Worm (Caenorhabditis elegans): ENCODE measurements around the gene C28H8.7.

The C28H8.7 gene

DNA sequence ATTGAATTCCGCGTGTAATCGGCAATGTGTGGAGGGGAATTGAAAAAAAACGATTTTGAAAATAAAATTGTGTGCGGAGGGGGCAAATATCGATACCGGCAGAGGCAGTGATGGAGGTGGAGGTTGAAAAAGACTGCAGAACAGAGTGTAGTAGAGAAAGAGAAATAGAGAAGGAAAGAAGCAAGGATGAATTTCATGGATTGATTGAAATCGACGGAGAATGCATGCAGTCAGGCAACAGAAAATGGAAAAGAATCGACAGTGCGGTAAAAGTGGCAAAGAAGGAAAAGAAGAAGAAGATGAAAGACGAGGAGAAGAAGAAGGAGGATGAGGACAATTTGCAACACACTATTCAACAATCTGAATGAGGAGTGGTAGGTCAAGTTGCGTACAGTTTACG, 50.0 kb downstream of the C28H8.7 start, which contains the start of gene W04D12.1:
Gene W04D12.1, plus strand, starts transcription at position 111 of the 400 bp plus-strand sequence.
- peak; percentile 15 for TF ChIP-seq rnt-1 (tag; optimal IDR thresholded peaks at IDR 0.05)
- TF ChIP-seq mef-2 (tag; optimal IDR thresholded peaks at IDR 0.05): no peak
- peak in 1 of 2 experiments; percentile 24 for TF ChIP-seq lsy-2 (tag; optimal IDR thresholded peaks at IDR 0.05)
- TF ChIP-seq nhr-20 (tag; optimal IDR thresholded peaks at IDR 0.05): peak; percentile 33
- TF ChIP-seq elt-2 (tag; optimal IDR thresholded peaks at IDR 0.05): no peak
- TF ChIP-seq lin-35 (GFP tag; optimal IDR thresholded peaks at IDR 0.05): peak in 1 of 2 experiments; percentile 35
- peak; percentile 12 for TF ChIP-seq nhr-71 (tag; optimal IDR thresholded peaks at IDR 0.05)
- no peak for TF ChIP-seq ceh-8 (GFP tag; optimal IDR thresholded peaks at IDR 0.05)
- peak in 1 of 2 experiments; percentile 11 for TF ChIP-seq efl-1 (optimal IDR thresholded peaks at IDR 0.05)
- no peak for TF ChIP-seq efl-1 (GFP tag; optimal IDR thresholded peaks at IDR 0.05 in 1 of 2)
- no peak for TF ChIP-seq fkh-4 (tag; optimal IDR thresholded peaks at IDR 0.05; ENCODE audit: borderline replicate concordance)
- TF ChIP-seq nhr-47 (tag; optimal IDR thresholded peaks at IDR 0.05): no peak
- peak; percentile 20 for TF ChIP-seq snu-23 (GFP tag; optimal IDR thresholded peaks at IDR 0.05)
- peak; percentile 94 for TF ChIP-seq blmp-1 (tag; optimal IDR thresholded peaks at IDR 0.05)
- TF ChIP-seq elt-3 (tag; optimal IDR thresholded peaks at IDR 0.05): no peak
- no peak for TF ChIP-seq C34B4.2 (tag; optimal IDR thresholded peaks at IDR 0.05)
- no peak for TF ChIP-seq zag-1 (tag; optimal IDR thresholded peaks at IDR 0.05)
- TF ChIP-seq ceh-88 (GFP tag; IDR thresholded peaks at IDR 0.05): no peak
- TF ChIP-seq lin-14 (GFP tag; optimal IDR thresholded peaks at IDR 0.05): peak; percentile 21
- peak; percentile 29 for TF ChIP-seq skn-1 (tag; optimal IDR thresholded peaks at IDR 0.05)
- peak; percentile 6 for TF ChIP-seq unc-130 (tag; optimal IDR thresholded peaks at IDR 0.05)
- no peak for TF ChIP-seq irx-1 (tag; optimal IDR thresholded peaks at IDR 0.05)
- peak; percentile 72 for TF ChIP-seq nhr-85 (tag)
- peak; percentile 56 for TF ChIP-seq mep-1 (tag; optimal IDR thresholded peaks at IDR 0.05)
- TF ChIP-seq ama-1 (optimal IDR thresholded peaks at IDR 0.05): no peak

DNA sequence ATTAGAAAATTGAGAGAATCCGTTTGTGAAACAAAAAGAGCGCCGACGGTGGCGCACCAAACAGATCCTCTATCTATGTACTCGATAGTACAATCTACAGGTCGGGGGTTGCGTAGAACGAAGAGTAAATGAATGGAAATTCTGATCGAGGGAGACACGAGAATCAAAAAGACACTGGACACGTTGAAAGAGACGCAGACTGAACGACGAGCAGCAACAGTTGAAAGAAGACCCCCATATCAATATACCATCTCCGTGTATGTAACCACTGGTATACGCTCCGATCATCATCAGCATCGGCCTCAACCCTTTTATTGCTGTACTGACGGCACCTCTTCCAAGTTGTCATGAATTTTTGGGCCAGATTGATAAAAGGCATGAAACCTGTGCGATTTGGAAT, 50.5 kb downstream of the C28H8.7 start:
- TF ChIP-seq tlp-1 (tag; optimal IDR thresholded peaks at IDR 0.05) (no peak), ets-5 (GFP tag; IDR thresholded peaks at IDR 0.05) (no peak), unc-86 (tag; optimal IDR thresholded peaks at IDR 0.05) (no peak), lin-14 (GFP tag; optimal IDR thresholded peaks at IDR 0.05) (peak; percentile 55), efl-3 (GFP tag; optimal IDR thresholded peaks at IDR 0.05) (no peak), ama-1 (optimal IDR thresholded peaks at IDR 0.05) (peak; percentile 38), nhr-28 (tag; optimal IDR thresholded peaks at IDR 0.05) (no peak), C16A3.4 (tag; optimal IDR thresholded peaks at IDR 0.05) (no peak), nhr-85 (tag) (peak; percentile 80), nhr-84 (tag; optimal IDR thresholded peaks at IDR 0.05) (no peak), unc-30 (tag; optimal IDR thresholded peaks at IDR 0.05) (no peak), F16B12.6 (tag; optimal IDR thresholded peaks at IDR 0.05) (no peak), aly-2 (tag; optimal IDR thresholded peaks at IDR 0.05) (no peak), ztf-11 (tag; optimal IDR thresholded peaks at IDR 0.05) (no peak), nhr-76 (tag; optimal IDR thresholded peaks at IDR 0.05) (no peak), ceh-82 (tag; optimal IDR thresholded peaks at IDR 0.05) (peak in 1 of 3 experiments; percentile 8), nhr-71 (tag; optimal IDR thresholded peaks at IDR 0.05) (peak; percentile 38), dpl-1 (GFP tag; optimal IDR thresholded peaks at IDR 0.05) (no peak), nhr-20 (tag; optimal IDR thresholded peaks at IDR 0.05) (peak; percentile 16), unc-130 (tag; optimal IDR thresholded peaks at IDR 0.05) (no peak), lsy-2 (tag; optimal IDR thresholded peaks at IDR 0.05) (no peak), fos-1 (tag; optimal IDR thresholded peaks at IDR 0.05) (no peak), alr-1 (tag; optimal IDR thresholded peaks at IDR 0.05; ENCODE audit: borderline replicate concordance) (no peak), nhr-237 (tag; optimal IDR thresholded peaks at IDR 0.05) (no peak), Y116A8C.19 (tag; optimal IDR thresholded peaks at IDR 0.05; ENCODE audit: borderline replicate concordance) (no peak), efl-1 (optimal IDR thresholded peaks at IDR 0.05) (no peak), efl-1 (GFP tag; optimal IDR thresholded peaks at IDR 0.05 in 1 of 2) (peak in 1 of 2 experiments; percentile 89), snpc-4 (tag; optimal IDR thresholded peaks at IDR 0.05) (no peak)
